Worm (Caenorhabditis elegans) whole organism, mixed stage, embryonic: ENCODE data around the gene frg-1.
A peak's percentile ranks its signal among the peaks of the same experiment; 100 is the strongest.

ENCODE experiments used
- M03D4.4 ChIP-seq: sonication (generic microtip); optimal IDR thresholded peaks from 2 replicates; lab custom pipeline; 2017; ENCODE audit warnings: mild to moderate bottlenecking, missing genetic modification characterization, missing compliant biosample characterization
- bed-3 ChIP-seq: fragments of 200-800 bp; sonication (Bioruptor generic); optimal IDR thresholded peaks from 3 replicates; lab custom pipeline; 2018; ENCODE audit warnings: mild to moderate bottlenecking, missing genetic modification characterization, moderate library complexity, missing compliant biosample characterization
- blmp-1 ChIP-seq: fragments of 150-350 bp; optimal IDR thresholded peaks from 2 replicates; lab custom pipeline; 2014; ENCODE audit warnings: missing biosample characterization, missing genetic modification characterization
- ceh-43 ChIP-seq: fragments of 200-800 bp; sonication (Bioruptor generic); optimal IDR thresholded peaks from 2 replicates; lab custom pipeline; 2018; ENCODE audit warnings: mild to moderate bottlenecking, missing genetic modification characterization, moderate library complexity, missing compliant biosample characterization
- ceh-83 ChIP-seq: fragments of 200-800 bp; sonication (Bioruptor generic); optimal IDR thresholded peaks from 2 replicates; lab custom pipeline; 2018; ENCODE audit warnings: mild to moderate bottlenecking, missing genetic modification characterization, missing compliant biosample characterization
- ces-1 ChIP-seq: fragments of 150-350 bp; optimal IDR thresholded peaks from 2 replicates; lab custom pipeline; 2014; ENCODE audit warnings: missing biosample characterization, missing genetic modification reagents, missing genetic modification characterization
- cnd-1 ChIP-seq: fragments of 200-800 bp; sonication (Bioruptor generic); optimal IDR thresholded peaks from 2 replicates; lab custom pipeline; 2018; ENCODE audit warnings: mild to moderate bottlenecking, missing genetic modification characterization, missing compliant biosample characterization
- elt-1 ChIP-seq: sonication (generic microtip); optimal IDR thresholded peaks from 2 replicates; lab custom pipeline; 2017; ENCODE audit warnings: missing genetic modification characterization, mild to moderate bottlenecking, missing compliant biosample characterization, antibody characterized with exemption, moderate library complexity, borderline replicate concordance; ENCODE audit not compliant: insufficient read depth
- elt-3 ChIP-seq: fragments of 150-350 bp; optimal IDR thresholded peaks from 2 replicates; lab custom pipeline; 2014; ENCODE audit warnings: missing biosample characterization, missing genetic modification characterization
- flh-1 ChIP-seq: fragments of 200-800 bp; sonication (Bioruptor generic); optimal IDR thresholded peaks from 2 replicates; lab custom pipeline; 2018; ENCODE audit warnings: mild to moderate bottlenecking, missing genetic modification characterization, moderate library complexity, missing compliant biosample characterization
- ham-2 ChIP-seq: fragments of 200-800 bp; sonication (Bioruptor generic); optimal IDR thresholded peaks from 2 replicates; lab custom pipeline; 2018; ENCODE audit warnings: mild to moderate bottlenecking, missing genetic modification characterization, missing compliant biosample characterization
- hlh-1 ChIP-seq: fragments of 150-350 bp; optimal IDR thresholded peaks from 2 replicates; lab custom pipeline; 2014; ENCODE audit warnings: missing biosample characterization, missing genetic modification reagents, missing genetic modification characterization
- lin-13 ChIP-seq: fragments of 150-350 bp; optimal IDR thresholded peaks from 2 replicates; lab custom pipeline; 2014; ENCODE audit warnings: missing biosample characterization, missing genetic modification characterization
- lin-32 ChIP-seq: fragments of 200-800 bp; sonication (Bioruptor generic); optimal IDR thresholded peaks from 2 replicates; lab custom pipeline; 2018; ENCODE audit warnings: mild to moderate bottlenecking, missing genetic modification characterization, missing compliant biosample characterization
- lsy-2 ChIP-seq: fragments of 150-350 bp; optimal IDR thresholded peaks from 2 replicates; lab custom pipeline; 2014; ENCODE audit warnings: missing biosample characterization, missing genetic modification characterization
- mab-5 ChIP-seq: fragments of 150-350 bp; optimal IDR thresholded peaks from 2 replicates; lab custom pipeline; 2014; ENCODE audit warnings: missing biosample characterization, missing genetic modification characterization
- mep-1 ChIP-seq: fragments of 150-350 bp; optimal IDR thresholded peaks from 2 replicates; lab custom pipeline; 2017; ENCODE audit warnings: missing biosample characterization, missing genetic modification reagents, missing genetic modification characterization, inconsistent platforms
- nhr-2 ChIP-seq: fragments of 150-350 bp; optimal IDR thresholded peaks from 2 replicates; lab custom pipeline; 2014; ENCODE audit warnings: missing biosample characterization, missing genetic modification characterization
- pha-4 ChIP-seq: fragments of 150-350 bp; optimal IDR thresholded peaks from 2 replicates; lab custom pipeline; 2018; ENCODE audit warnings: missing biosample characterization, missing genetic modification reagents, missing genetic modification characterization
- sem-2 ChIP-seq: fragments of 200-800 bp; sonication (Bioruptor generic); optimal IDR thresholded peaks from 2 replicates; lab custom pipeline; 2018; ENCODE audit warnings: mild to moderate bottlenecking, missing genetic modification characterization, missing compliant biosample characterization
- snpc-4 ChIP-seq: fragments of 150-350 bp; optimal IDR thresholded peaks from 2 replicates; lab custom pipeline; 2014; ENCODE audit warnings: missing biosample characterization, missing genetic modification characterization
- sptf-1 ChIP-seq: sonication (generic microtip); optimal IDR thresholded peaks from 2 replicates; lab custom pipeline; 2017; ENCODE audit warnings: mild to moderate bottlenecking, missing genetic modification characterization, moderate library complexity, missing compliant biosample characterization
- tbx-8 ChIP-seq: fragments of 200-800 bp; sonication (Bioruptor generic); optimal IDR thresholded peaks from 2 replicates; lab custom pipeline; 2018; ENCODE audit warnings: mild to moderate bottlenecking, missing genetic modification characterization, moderate library complexity, missing compliant biosample characterization
- unc-39 ChIP-seq: fragments of 150-350 bp; optimal IDR thresholded peaks from 2 replicates; lab custom pipeline; 2014; ENCODE audit warnings: missing biosample characterization, missing genetic modification characterization
- unc-62 ChIP-seq: fragments of 150-350 bp; optimal IDR thresholded peaks from 2 replicates; lab custom pipeline; 2014; ENCODE audit warnings: missing biosample characterization, missing genetic modification reagents, missing genetic modification characterization
- zip-8 ChIP-seq: fragments of 150-350 bp; optimal IDR thresholded peaks from 2 replicates; lab custom pipeline; 2014; ENCODE audit warnings: missing biosample characterization, missing genetic modification characterization
- ztf-11 ChIP-seq: fragments of 150-350 bp; optimal IDR thresholded peaks from 2 replicates; lab custom pipeline; 2014; ENCODE audit warnings: missing biosample characterization, missing genetic modification characterization

frg-1 gene

ce11 chrIII:12959286-12959685 lies 19.7 kb upstream of the frg-1 start:
- TF ChIP-seq mep-1 (no peak), blmp-1 (no peak), hlh-1 (tag; lab: Kevin White, UChicago) (no peak), sptf-1 (tag; lab: Kevin White, UChicago) (no peak), ztf-11 (tag; lab: Kevin White, UChicago) (no peak), flh-1 (GFP tag; lab: Kevin White, UChicago) (no peak), ceh-83 (no peak), sem-2 (GFP tag; lab: Kevin White, UChicago) (no peak), mab-5 (tag; lab: Kevin White, UChicago) (no peak), pha-4 (tag; lab: Kevin White, UChicago) (no peak), elt-1 (no peak), bed-3 (GFP tag; lab: Kevin White, UChicago) (no peak), ham-2 (GFP tag; lab: Kevin White, UChicago) (no peak), nhr-2 (tag; lab: Kevin White, UChicago) (no peak), zip-8 (tag; lab: Kevin White, UChicago) (no peak)

ce11 chrIII:12960705-12961104 lies 18.3 kb upstream of the frg-1 start:
- no peak for TF ChIP-seq snpc-4 (tag; lab: Kevin White, UChicago)
- TF ChIP-seq elt-1, result no peak
- TF ChIP-seq zip-8 (tag; lab: Kevin White, UChicago), result no peak
- no peak for TF ChIP-seq flh-1 (GFP tag; lab: Kevin White, UChicago)
- TF ChIP-seq pha-4 (tag; lab: Kevin White, UChicago), result no peak
- no peak for TF ChIP-seq lsy-2
- TF ChIP-seq sem-2 (GFP tag; lab: Kevin White, UChicago), result no peak
- no peak for TF ChIP-seq hlh-1 (tag; lab: Kevin White, UChicago)
- no peak for TF ChIP-seq lin-32 (GFP tag; lab: Kevin White, UChicago)
- no peak for TF ChIP-seq bed-3 (GFP tag; lab: Kevin White, UChicago)
- no peak for TF ChIP-seq ceh-43 (GFP tag; lab: Kevin White, UChicago)
- TF ChIP-seq lin-13 (tag; lab: Kevin White, UChicago), result no peak

ce11 chrIII:12966895-12967294 lies 12.1 kb upstream of the frg-1 start, which contains the start of gene ttm-1:
Gene ttm-1, minus strand, starts transcription at chrIII:12966995.
- TF ChIP-seq M03D4.4, result no peak

ce11 chrIII:12967437-12968043 lies 11.4 kb upstream of the frg-1 start:
- TF ChIP-seq unc-39 (tag; lab: Kevin White, UChicago), result no peak
- TF ChIP-seq elt-3 (tag; lab: Kevin White, UChicago), result no peak
- no peak for TF ChIP-seq snpc-4 (tag; lab: Kevin White, UChicago)
- TF ChIP-seq elt-1, result no peak
- no peak for TF ChIP-seq ces-1 (GFP tag; lab: Kevin White, UChicago)
- TF ChIP-seq ceh-43 (GFP tag; lab: Kevin White, UChicago), result no peak
- TF ChIP-seq zip-8 (tag; lab: Kevin White, UChicago), result no peak
- TF ChIP-seq lin-32 (GFP tag; lab: Kevin White, UChicago), result no peak
- no peak for TF ChIP-seq cnd-1 (tag; lab: Kevin White, UChicago)
- TF ChIP-seq tbx-8 (GFP tag; lab: Kevin White, UChicago), result no peak
- TF ChIP-seq ztf-11 (tag; lab: Kevin White, UChicago), result no peak
- TF ChIP-seq sem-2 (GFP tag; lab: Kevin White, UChicago), result no peak
- TF ChIP-seq lin-13 (tag; lab: Kevin White, UChicago), result no peak
- no peak for TF ChIP-seq bed-3 (GFP tag; lab: Kevin White, UChicago)
- no peak for TF ChIP-seq pha-4 (tag; lab: Kevin White, UChicago)
- no peak for TF ChIP-seq unc-62

- TF ChIP-seq ces-1 (GFP tag; lab: Kevin White, UChicago), result no peak
These were observed 10.6 kb upstream of the frg-1 start for ce11 chrIII:12968330-12968729.

ce11 chrIII:12971828-12972379 lies 7.1 kb upstream of the frg-1 start:
- TF ChIP-seq ztf-11 (tag; lab: Kevin White, UChicago) (no peak), hlh-1 (tag; lab: Kevin White, UChicago) (peak; percentile 17), lsy-2 (peak; percentile 40), elt-1 (no peak), unc-62 (peak; percentile 84), ceh-43 (GFP tag; lab: Kevin White, UChicago) (no peak), mep-1 (no peak), bed-3 (GFP tag; lab: Kevin White, UChicago) (no peak), sptf-1 (tag; lab: Kevin White, UChicago) (no peak)
